Fruit fly (Drosophila melanogaster) whole organism, embryonic: ENCODE measurements around the gene CG14402.

ENCODE experiments used
- C15 ChIP-seq: fragments of 200-800 bp; sonication (Bioruptor generic); IDR thresholded peaks from 3 replicates; pipeline ENCODE4 v1.3.6; 2022; ENCODE audit warnings: missing biosample characterization, missing genetic modification characterization
- CG11456 ChIP-seq: fragments of 200-800 bp; sonication (Bioruptor generic); IDR thresholded peaks from 3 replicates; pipeline ENCODE4 v1.3.6; 2022; ENCODE audit warnings: missing biosample characterization, missing genetic modification characterization
- CG12071 ChIP-seq: fragments of 200-800 bp; sonication (Bioruptor generic); optimal IDR thresholded peaks from 3 replicates; lab custom pipeline; 2018; ENCODE audit warnings: missing biosample characterization, mild to moderate bottlenecking, missing genetic modification characterization
- CG12236 ChIP-seq: fragments of 200-800 bp; sonication (Bioruptor generic); optimal IDR thresholded peaks from 2 replicates; lab custom pipeline; 2016; ENCODE audit warnings: missing biosample characterization, missing genetic modification characterization
- CG12391 ChIP-seq: fragments of 200-800 bp; sonication (Bioruptor generic); optimal IDR thresholded peaks from 3 replicates; lab custom pipeline; 2018; ENCODE audit warnings: missing biosample characterization, mild to moderate bottlenecking, missing genetic modification characterization, moderate library complexity
- CG12769 ChIP-seq: fragments of 200-800 bp; sonication (Bioruptor generic); optimal IDR thresholded peaks from 2 replicates; lab custom pipeline; 2019; ENCODE audit warnings: missing biosample characterization, mild to moderate bottlenecking, missing genetic modification characterization, moderate library complexity
- CG12942 ChIP-seq: fragments of 200-800 bp; sonication (Bioruptor generic); optimal IDR thresholded peaks from 3 replicates; lab custom pipeline; 2016; ENCODE audit warnings: missing biosample characterization, missing genetic modification characterization
- CG13775 ChIP-seq: fragments of 200-800 bp; sonication (Bioruptor generic); optimal IDR thresholded peaks from 3 replicates; lab custom pipeline; 2017; ENCODE audit warnings: missing biosample characterization, mild to moderate bottlenecking, missing genetic modification characterization
- CG14441 ChIP-seq: fragments of 200-800 bp; sonication (Bioruptor generic); IDR thresholded peaks from 2 replicates; pipeline ENCODE4 v1.3.6; 2022; ENCODE audit warnings: missing biosample characterization, missing genetic modification characterization
- CG17612 ChIP-seq: fragments of 200-800 bp; sonication (Bioruptor generic); IDR thresholded peaks from 2 replicates; pipeline ENCODE4 v1.3.6; 2022; ENCODE audit warnings: missing biosample characterization, missing genetic modification characterization
- CG1832 ChIP-seq: fragments of 200-800 bp; sonication (Bioruptor generic); optimal IDR thresholded peaks from 2 replicates; lab custom pipeline; 2017; ENCODE audit warnings: missing biosample characterization, mild to moderate bottlenecking, missing genetic modification characterization, inconsistent platforms
- CG2199 ChIP-seq: fragments of 200-800 bp; sonication (Bioruptor generic); IDR thresholded peaks from 3 replicates; pipeline ENCODE4 v1.3.6; 2022; ENCODE audit warnings: missing biosample characterization, missing genetic modification characterization
- CG30431 ChIP-seq: fragments of 200-800 bp; sonication (Bioruptor generic); optimal IDR thresholded peaks from 2 replicates; lab custom pipeline; 2017; ENCODE audit warnings: missing biosample characterization, missing genetic modification characterization
- CG32532 ChIP-seq: fragments of 200-800 bp; sonication (Bioruptor generic); IDR thresholded peaks from 2 replicates; pipeline ENCODE4 v1.3.6; 2022; ENCODE audit warnings: missing biosample characterization, missing genetic modification characterization
- CG7987 ChIP-seq: fragments of 200-800 bp; sonication (Bioruptor generic); optimal IDR thresholded peaks from 2 replicates; lab custom pipeline; 2018; ENCODE audit warnings: missing biosample characterization, mild to moderate bottlenecking, missing genetic modification characterization, moderate library complexity
- CG9215 ChIP-seq: fragments of 200-800 bp; sonication (Bioruptor generic); IDR thresholded peaks from 2 replicates; pipeline ENCODE4 v1.3.6; 2022; ENCODE audit warnings: missing biosample characterization, missing genetic modification characterization
- CTCF ChIP-seq: fragments of 200-800 bp; sonication (Bioruptor generic); optimal IDR thresholded peaks from 2 replicates; lab custom pipeline; 2017; ENCODE audit warnings: missing biosample characterization, mild to moderate bottlenecking, missing genetic modification characterization, moderate library complexity
- Deaf1 ChIP-seq: fragments of 200-800 bp; optimal IDR thresholded peaks from 3 replicates; lab custom pipeline; 2019; ENCODE audit warnings: missing biosample characterization, mild to moderate bottlenecking, missing genetic modification characterization, moderate library complexity
- H15 ChIP-seq: fragments of 200-800 bp; sonication (Bioruptor generic); IDR thresholded peaks from 3 replicates; pipeline ENCODE4 v1.3.6; 2022; ENCODE audit warnings: missing biosample characterization, missing genetic modification characterization
- HLH4C ChIP-seq: fragments of 200-800 bp; sonication (Bioruptor generic); IDR thresholded peaks from 3 replicates; pipeline ENCODE4 v1.3.6; 2022; ENCODE audit warnings: missing biosample characterization, missing genetic modification characterization; ENCODE audit not compliant: partially characterized antibody
- HLHmδ ChIP-seq: fragments of 200-800 bp; sonication (Bioruptor generic); optimal IDR thresholded peaks from 2 replicates; lab custom pipeline; 2018; ENCODE audit warnings: missing biosample characterization, mild to moderate bottlenecking, missing genetic modification characterization, moderate library complexity
- Hr51 ChIP-seq, 2 experiments: fragments of 200-800 bp; sonication (Bioruptor generic); optimal IDR thresholded peaks; 2 replicates in 1 of 2; 3 replicates in 1 of 2; lab custom pipeline; 2016 to 2018; ENCODE audit warnings: missing biosample characterization in 2 of 2, missing genetic modification characterization in 2 of 2, mild to moderate bottlenecking in 1 of 2, moderate library complexity in 1 of 2
- Mrtf ChIP-seq: fragments of 200-800 bp; sonication (Bioruptor generic); IDR thresholded peaks from 3 replicates; pipeline ENCODE4 v1.3.6; 2022; ENCODE audit warnings: missing biosample characterization, missing genetic modification characterization
- NC2α ChIP-seq: fragments of 200-800 bp; sonication (Bioruptor generic); optimal IDR thresholded peaks from 2 replicates; lab custom pipeline; 2016; ENCODE audit warnings: missing biosample characterization, missing genetic modification characterization
- Nf-YA ChIP-seq: fragments of 200-800 bp; sonication (Bioruptor generic); IDR thresholded peaks from 2 replicates; pipeline ENCODE4 v1.3.6; 2022; ENCODE audit warnings: missing biosample characterization, missing genetic modification characterization
- Pdp1 ChIP-seq, 2 experiments: fragments of 200-800 bp; sonication (Bioruptor generic); optimal IDR thresholded peaks; 3 replicates each; lab custom pipeline; 2016; ENCODE audit warnings: missing biosample characterization in 2 of 2, missing genetic modification characterization in 2 of 2, mild to moderate bottlenecking in 1 of 2, moderate library complexity in 1 of 2
- Poxn ChIP-seq: fragments of 200-800 bp; sonication (Bioruptor generic); IDR thresholded peaks from 2 replicates; pipeline ENCODE4 v1.3.6; 2022; ENCODE audit warnings: missing biosample characterization, missing genetic modification characterization
- Sin3A ChIP-seq: fragments of >200 bp; optimal IDR thresholded peaks from 2 replicates; lab custom pipeline; 2018
- Sox100B ChIP-seq: fragments of 200-800 bp; sonication (Bioruptor generic); optimal IDR thresholded peaks from 3 replicates; lab custom pipeline; 2018; ENCODE audit warnings: missing biosample characterization, mild to moderate bottlenecking, missing genetic modification characterization
- abd-A ChIP-seq: fragments of 200-800 bp; sonication (Bioruptor generic); optimal IDR thresholded peaks from 3 replicates; lab custom pipeline; 2019; ENCODE audit warnings: missing biosample characterization, mild to moderate bottlenecking, missing genetic modification characterization, moderate library complexity
- chinmo ChIP-seq: fragments of 200-800 bp; sonication (Bioruptor generic); IDR thresholded peaks from 4 replicates; pipeline ENCODE4 v1.3.6; 2022; ENCODE audit warnings: missing biosample characterization, missing genetic modification characterization; ENCODE audit not compliant: partially characterized antibody
- crol ChIP-seq: fragments of 200-800 bp; sonication (Bioruptor generic); IDR thresholded peaks from 2 replicates; pipeline ENCODE4 v1.3.6; 2022; ENCODE audit warnings: missing biosample characterization, missing genetic modification characterization
- dpn ChIP-seq, 2 experiments: fragments of 200-800 bp; sonication (Bioruptor generic); optimal IDR thresholded peaks; 3 replicates each; lab custom pipeline; 2016; ENCODE audit warnings: missing biosample characterization in 2 of 2, missing genetic modification characterization in 2 of 2
- eyg ChIP-seq: fragments of 200-800 bp; sonication (Bioruptor generic); optimal IDR thresholded peaks from 3 replicates; lab custom pipeline; 2016; ENCODE audit warnings: missing biosample characterization, missing genetic modification characterization
- grau ChIP-seq: fragments of 200-800 bp; optimal IDR thresholded peaks from 3 replicates; lab custom pipeline; 2019; ENCODE audit warnings: missing biosample characterization, mild to moderate bottlenecking, missing genetic modification characterization, moderate library complexity
- h ChIP-seq: fragments of >200 bp; optimal IDR thresholded peaks from 2 replicates; lab custom pipeline; 2017
- ham ChIP-seq: fragments of 200-800 bp; sonication (Bioruptor generic); IDR thresholded peaks from 2 replicates; pipeline ENCODE4 v1.3.6; 2022; ENCODE audit warnings: missing biosample characterization, missing genetic modification characterization
- hkb ChIP-seq, 2 experiments: fragments of 200-800 bp in 1 of 2; fragments of >200 bp in 1 of 2; sonication (Bioruptor generic) in 1 of 2; IDR thresholded peaks in 1 of 2; optimal IDR thresholded peaks in 1 of 2; 2 replicates each; pipeline versions ENCODE4 v1.3.6 to Lab custom; 2017 to 2022; ENCODE audit warnings: missing biosample characterization in 1 of 2, missing genetic modification characterization in 1 of 2
- ind ChIP-seq: fragments of 200-800 bp; sonication (Bioruptor generic); optimal IDR thresholded peaks from 3 replicates; lab custom pipeline; 2016; ENCODE audit warnings: missing biosample characterization, missing genetic modification characterization
- inv ChIP-seq: fragments of 200-800 bp; sonication (Bioruptor generic); IDR thresholded peaks from 2 replicates; pipeline ENCODE4 v1.3.6; 2022; ENCODE audit warnings: missing biosample characterization, missing genetic modification characterization; ENCODE audit not compliant: partially characterized antibody
- lola ChIP-seq, 3 experiments: fragments of >200 bp in 2 of 3; fragments of 200-800 bp in 1 of 3; sonication (Bioruptor generic) in 1 of 3; optimal IDR thresholded peaks; 2 replicates each; lab custom pipeline; 2017 to 2019; ENCODE audit warnings: missing biosample characterization in 3 of 3, missing genetic modification characterization in 3 of 3, mild to moderate bottlenecking in 1 of 3, moderate library complexity in 1 of 3
- pros ChIP-seq: fragments of 200-800 bp; sonication (Bioruptor generic); optimal IDR thresholded peaks from 3 replicates; lab custom pipeline; 2019; ENCODE audit warnings: missing biosample characterization, mild to moderate bottlenecking, missing genetic modification characterization, moderate library complexity
- seq ChIP-seq: fragments of 200-800 bp; sonication (Bioruptor generic); IDR thresholded peaks from 2 replicates; pipeline ENCODE4 v1.3.6; 2022; ENCODE audit warnings: missing biosample characterization, missing genetic modification characterization
- sisA ChIP-seq: fragments of 200-800 bp; sonication (Bioruptor generic); IDR thresholded peaks from 2 replicates; pipeline ENCODE4 v1.3.6; 2022; ENCODE audit warnings: missing biosample characterization, missing genetic modification characterization
- stwl ChIP-seq: fragments of 200-800 bp; sonication (Bioruptor generic); optimal IDR thresholded peaks from 3 replicates; lab custom pipeline; 2018; ENCODE audit warnings: missing biosample characterization, mild to moderate bottlenecking, missing genetic modification characterization, moderate library complexity
- trh ChIP-seq: fragments of 200-800 bp; sonication (Bioruptor generic); optimal IDR thresholded peaks from 2 replicates; lab custom pipeline; 2016; ENCODE audit warnings: missing biosample characterization, missing genetic modification characterization
- twi ChIP-seq: fragments of 200-800 bp; optimal IDR thresholded peaks from 2 replicates; lab custom pipeline; 2019; ENCODE audit warnings: missing biosample characterization, mild to moderate bottlenecking, missing genetic modification characterization, moderate library complexity
- vnd ChIP-seq: fragments of 200-800 bp; sonication (Bioruptor generic); IDR thresholded peaks from 3 replicates; pipeline ENCODE4 v1.3.6; 2022; ENCODE audit warnings: missing biosample characterization, missing genetic modification characterization; ENCODE audit not compliant: partially characterized antibody

The CG14402 gene

DNA sequence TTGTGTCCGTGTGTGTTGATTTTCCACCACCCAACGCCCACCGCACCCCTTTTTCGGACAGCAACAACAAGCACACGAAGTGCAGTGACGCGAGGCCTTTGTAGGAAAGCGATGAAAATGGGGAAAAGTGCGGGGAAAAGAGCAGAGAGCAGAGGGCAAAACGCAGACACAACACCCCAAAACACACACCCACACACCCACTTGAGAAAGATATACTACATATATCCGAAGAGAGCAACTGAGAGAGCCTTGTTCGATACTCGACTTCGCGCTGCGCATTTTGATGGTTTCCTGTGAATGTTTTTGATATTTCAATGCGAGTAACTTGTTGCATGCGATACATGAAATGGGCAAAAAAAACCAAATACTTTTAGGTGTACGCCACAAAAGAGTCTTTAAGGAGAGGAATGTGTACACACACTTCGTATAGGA is 45.4 kb upstream of the CG14402 start (continued):
- TF ChIP-seq vnd (GFP tag; lab: Robert Waterston, UW) (no peak), HLH4C (GFP tag; lab: Robert Waterston, UW) (0 out of 3 replicates have a peak, but pooled peaks have one; percentile 29), NC2α (GFP tag; lab: Kevin White, UChicago) (no peak), Sox100B (GFP tag; lab: Kevin White, UChicago) (no peak), h (no peak), crol (GFP tag; lab: Robert Waterston, UW) (peak; percentile 91), C15 (GFP tag; lab: Robert Waterston, UW) (no peak), Sin3A (lab: Kevin White, UChicago) (no peak), eyg (GFP tag; lab: Kevin White, UChicago) (no peak), CG9215 (GFP tag; lab: Robert Waterston, UW) (no peak), Hr51 (GFP tag; optimal IDR thresholded peaks at IDR 0.05; lab: Kevin White, UChicago) (peak in 1 of 2 experiments; percentile 26), CG12071 (GFP tag; lab: Kevin White, UChicago) (peak; percentile 18), seq (GFP tag; lab: Robert Waterston, UW) (peak; percentile 31; the same call in 1 of the 2 replicates), H15 (GFP tag; lab: Robert Waterston, UW) (no peak), CG11456 (GFP tag; lab: Robert Waterston, UW) (no peak), stwl (tag; lab: Kevin White, UChicago) (no peak), Pdp1 (GFP tag; optimal IDR thresholded peaks at IDR 0.05; lab: Kevin White, UChicago) (peak in 1 of 2 experiments; percentile 47), CG2199 (GFP tag; lab: Robert Waterston, UW) (peak; percentile 78; the same call in 2 of the 3 replicates), Nf-YA (GFP tag; lab: Robert Waterston, UW) (no peak), Deaf1 (tag; lab: Kevin White, UChicago) (peak; percentile 31), CG14441 (GFP tag; lab: Robert Waterston, UW) (no peak), pros (GFP tag; lab: Kevin White, UChicago) (peak; percentile 83), dpn (GFP tag; optimal IDR thresholded peaks at IDR 0.05; lab: Kevin White, UChicago) (no peak), chinmo (GFP tag; lab: Robert Waterston, UW) (peak; percentile 78; the same call in 2 of the 4 replicates)

DNA sequence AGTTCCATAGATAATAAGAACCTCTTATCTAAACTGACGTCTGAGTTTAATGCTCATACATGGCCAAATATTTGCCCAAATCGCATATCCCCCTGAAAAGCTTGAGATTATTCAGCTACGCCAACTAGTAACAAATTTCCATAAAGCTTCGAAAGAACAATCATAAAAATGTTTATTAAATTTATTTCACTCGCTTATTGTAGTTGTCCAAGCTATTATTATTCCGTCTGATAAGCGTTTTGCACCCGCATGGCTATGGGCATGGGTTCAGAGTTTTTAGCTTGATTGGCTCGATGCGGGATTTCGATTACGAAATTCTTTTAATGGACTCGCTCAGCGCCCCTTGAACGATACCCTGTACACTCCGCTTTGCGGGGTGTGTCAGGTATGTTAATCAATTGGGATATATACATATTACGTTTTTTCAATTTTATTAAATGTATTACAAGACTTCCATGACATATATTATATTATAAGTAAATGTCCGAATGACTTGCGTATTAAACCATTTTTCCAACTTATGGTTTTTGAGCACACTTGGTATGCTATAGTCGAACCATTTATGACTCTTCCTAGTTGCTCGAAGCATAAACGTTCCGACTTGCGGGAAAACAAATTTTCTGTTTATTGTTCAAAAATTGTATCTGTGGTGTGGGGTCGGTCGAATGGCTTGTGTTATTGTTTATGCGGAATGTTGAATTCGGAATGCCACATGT is 43.3 kb upstream of the CG14402 start:
- TF ChIP-seq Sin3A (lab: Kevin White, UChicago) (no peak), lola (GFP tag; optimal IDR thresholded peaks at IDR 0.05; lab: Kevin White, UChicago) (peak in 1 of 3 experiments; percentile 92), sisA (GFP tag; lab: Robert Waterston, UW) (peak; percentile 92), ham (GFP tag; lab: Robert Waterston, UW) (peak; percentile 88), CG12942 (GFP tag; lab: Kevin White, UChicago) (peak; percentile 94), trh (GFP tag; lab: Kevin White, UChicago) (peak; percentile 84), Poxn (GFP tag; lab: Robert Waterston, UW) (peak; percentile 87), CG17612 (GFP tag; lab: Robert Waterston, UW) (peak; percentile 86), CG12391 (tag; lab: Kevin White, UChicago) (peak; percentile 97), grau (tag; lab: Kevin White, UChicago) (peak; percentile 96), CG1832 (no peak), hkb (optimal IDR thresholded peaks at IDR 0.05; lab: Kevin White, UChicago) (no peak), hkb (GFP tag; IDR thresholded peaks at IDR 0.05; lab: Robert Waterston, UW) (peak; percentile 94), CG7987 (GFP tag; lab: Kevin White, UChicago) (peak; percentile 88), twi (tag; lab: Kevin White, UChicago) (peak; percentile 89), CG13775 (GFP tag; lab: Kevin White, UChicago) (peak; percentile 94), inv (GFP tag; lab: Robert Waterston, UW) (peak; percentile 73), ind (peak; percentile 94), CTCF (GFP tag; lab: Kevin White, UChicago) (peak; percentile 60), CG12236 (peak; percentile 47), abd-A (tag; lab: Kevin White, UChicago) (peak; percentile 92), CG30431 (peak; percentile 92), CG32532 (peak; percentile 96), HLHmδ (GFP tag; lab: Kevin White, UChicago) (no peak), CG12769 (peak; percentile 97), Mrtf (GFP tag; lab: Robert Waterston, UW) (peak; percentile 90)
